Worm (Caenorhabditis elegans) whole organism, midembryonic: ENCODE data around the gene C31B8.9.

ENCODE experiments used
- cog-1 ChIP-seq: sonication (generic microtip); optimal IDR thresholded peaks from 2 replicates; lab custom pipeline; 2016; ENCODE audit warnings: missing genetic modification characterization, missing compliant biosample characterization
- flt-1 ChIP-seq: fragments of 200-800 bp; sonication (Bioruptor generic); IDR thresholded peaks from 2 replicates; pipeline ENCODE4 v1.3.6; 2022; ENCODE audit warnings: missing genetic modification characterization, missing compliant biosample characterization
- klf-2 ChIP-seq: fragments of 200-800 bp; sonication (Bioruptor generic); conservative IDR thresholded peaks from 2 replicates; pipeline ENCODE4 v1.3.6; 2022; ENCODE audit warnings: missing genetic modification reagents, missing genetic modification characterization, missing compliant biosample characterization
- ztf-23 ChIP-seq: fragments of 200-800 bp; sonication (Bioruptor generic); IDR thresholded peaks from 2 replicates; pipeline ENCODE4 v1.3.6; 2022; ENCODE audit warnings: missing genetic modification reagents, missing genetic modification characterization, missing compliant biosample characterization
- ztf-29 ChIP-seq: fragments of 200-800 bp; sonication (Bioruptor generic); IDR thresholded peaks from 2 replicates; pipeline ENCODE4 v1.3.6; 2022; ENCODE audit warnings: missing genetic modification reagents, missing genetic modification characterization, missing compliant biosample characterization

DNA sequence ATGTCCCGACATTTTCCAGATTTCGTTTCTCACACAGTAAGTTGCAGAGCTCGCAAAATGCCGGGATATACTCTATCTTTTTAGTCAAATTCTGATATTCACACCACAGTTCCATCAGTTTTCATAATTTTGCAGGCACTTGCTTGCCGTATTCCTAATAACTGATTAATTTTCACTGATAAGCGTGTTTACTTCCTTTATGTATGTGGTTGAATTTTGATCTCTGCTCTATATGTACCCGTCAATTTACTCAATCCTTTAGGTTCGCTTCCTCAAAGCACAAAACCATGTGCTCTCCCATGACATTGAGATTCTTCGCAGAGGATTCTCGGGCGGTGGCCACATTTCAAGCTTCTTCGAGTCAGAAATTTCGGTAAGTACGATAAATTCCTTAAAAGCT lies 31.2 kb downstream of the C31B8.9 start:
- TF ChIP-seq klf-2 (GFP tag; lab: Robert Waterston, UW) (no peak), flt-1 (GFP tag; lab: Robert Waterston, UW) (no peak), ztf-29 (GFP tag; lab: Robert Waterston, UW) (no peak), cog-1 (tag; lab: Kevin White, UChicago) (no peak), ztf-23 (no peak)
